Fruit fly (Drosophila melanogaster): Measurements from ENCODE around the gene eyg.

The eyg gene

DNA sequence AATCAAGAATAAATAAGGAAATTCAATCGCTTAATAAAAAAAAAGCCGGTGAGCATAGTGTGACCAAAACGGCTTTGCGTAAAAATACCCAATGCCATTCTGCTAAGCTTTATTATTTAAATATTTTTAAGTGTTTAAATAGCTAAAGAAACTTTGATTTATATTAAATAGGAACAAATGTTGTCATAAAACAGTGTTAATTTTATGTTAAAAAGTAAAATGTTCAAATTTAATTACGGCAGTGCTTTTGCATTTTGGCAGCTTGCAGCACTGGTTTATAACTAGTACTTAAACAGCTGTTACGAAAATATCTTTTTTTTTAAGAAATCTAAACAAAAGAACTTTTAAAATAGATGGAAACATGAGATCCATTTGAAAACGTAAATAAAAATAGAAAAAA is 33.4 kb upstream of the eyg start, which contains the start of the genes CG10638 and CG10681 (continued):
- TF ChIP-seq HmgD (GFP tag; optimal IDR thresholded peaks at IDR 0.05) (no peak), HLHmδ (GFP tag; optimal IDR thresholded peaks at IDR 0.05) (no peak), gce (GFP tag; IDR thresholded peaks at IDR 0.05) (no peak), jumu (GFP tag; optimal IDR thresholded peaks at IDR 0.05) (no peak), grn (GFP tag; optimal IDR thresholded peaks at IDR 0.05) (no peak), CG15073 (GFP tag; optimal IDR thresholded peaks at IDR 0.05) (no peak), CG7372 (GFP tag; IDR thresholded peaks at IDR 0.05) (no peak), CG6854 (GFP tag; optimal IDR thresholded peaks at IDR 0.05) (no peak), CG10959 (GFP tag; IDR thresholded peaks at IDR 0.05) (no peak), dmrt11E (tag; optimal IDR thresholded peaks at IDR 0.05) (peak; percentile 8), D19A (tag; optimal IDR thresholded peaks at IDR 0.05) (peak; percentile 34), unpg (GFP tag; optimal IDR thresholded peaks at IDR 0.05) (peak; percentile 54), Hey (tag; optimal IDR thresholded peaks at IDR 0.05) (no peak), CG13287 (GFP tag; IDR thresholded peaks at IDR 0.05; ENCODE audit: partially characterized antibody) (peak; percentile 65), ac (GFP tag; optimal IDR thresholded peaks at IDR 0.05) (no peak), CG7928 (GFP tag; optimal IDR thresholded peaks at IDR 0.05) (peak; percentile 28), dati (GFP tag; IDR thresholded peaks at IDR 0.05) (no peak), CG15479 (GFP tag; optimal IDR thresholded peaks at IDR 0.05) (no peak), CG15269 (tag; optimal IDR thresholded peaks at IDR 0.05) (peak; percentile 39), CG10366 (GFP tag; IDR thresholded peaks at IDR 0.05) (no peak), CG4854 (GFP tag; optimal IDR thresholded peaks at IDR 0.05) (peak; percentile 10), da (GFP tag; optimal IDR thresholded peaks at IDR 0.05) (no peak), disco-r (GFP tag; optimal IDR thresholded peaks at IDR 0.05) (no peak), Asciz (GFP tag; optimal IDR thresholded peaks at IDR 0.05) (peak; percentile 24), CG3407 (GFP tag; optimal IDR thresholded peaks at IDR 0.05) (no peak), Dad (GFP tag; optimal IDR thresholded peaks at IDR 0.05) (no peak), Nf-YC (tag; optimal IDR thresholded peaks at IDR 0.05) (peak; percentile 49), CG3847 (GFP tag; IDR thresholded peaks at IDR 0.05) (peak; percentile 67), HmgZ (tag; optimal IDR thresholded peaks at IDR 0.05) (peak; percentile 62), Xbp1 (GFP tag; optimal IDR thresholded peaks at IDR 0.05) (peak; percentile 55), pb (GFP tag; optimal IDR thresholded peaks at IDR 0.05) (no peak), rib (GFP tag; IDR thresholded peaks at IDR 0.05) (no peak), CG8290 (GFP tag; optimal IDR thresholded peaks at IDR 0.05) (peak; percentile 71), CG8290 (tag; optimal IDR thresholded peaks at IDR 0.05) (no peak), Hmr (GFP tag; optimal IDR thresholded peaks at IDR 0.05) (peak; percentile 13), Doc3 (GFP tag; IDR thresholded peaks at IDR 0.05; ENCODE audit: partially characterized antibody) (no peak), Hr3 (GFP tag; optimal IDR thresholded peaks at IDR 0.05) (peak; percentile 22), MTF-1 (GFP tag; optimal IDR thresholded peaks at IDR 0.05; ENCODE audit: borderline replicate concordance) (no peak), Dref (GFP tag; IDR thresholded peaks at IDR 0.05) (no peak), CG1603 (tag; optimal IDR thresholded peaks at IDR 0.05) (peak; percentile 43), CG9817 (tag; optimal IDR thresholded peaks at IDR 0.05) (no peak), fd3F (GFP tag; optimal IDR thresholded peaks at IDR 0.05) (no peak), lilli (GFP tag; optimal IDR thresholded peaks at IDR 0.05) (peak; percentile 61), HLH3B (GFP tag; IDR thresholded peaks at IDR 0.05) (no peak), Ets65A (GFP tag) (peak; percentile 79), stwl (tag; optimal IDR thresholded peaks at IDR 0.05) (peak; percentile 86), nau (GFP tag; optimal IDR thresholded peaks at IDR 0.05) (peak; percentile 45), CG34422 (GFP tag; IDR thresholded peaks at IDR 0.05) (peak; percentile 55; the same call in 1 of the 3 replicates), pros (GFP tag; optimal IDR thresholded peaks at IDR 0.05) (no peak), Opbp (GFP tag; IDR thresholded peaks at IDR 0.05; ENCODE audit: partially characterized antibody) (no peak), ssp (GFP tag; IDR thresholded peaks at IDR 0.05) (no peak), Camta (GFP tag; optimal IDR thresholded peaks at IDR 0.05) (no peak)
